Worm (Caenorhabditis elegans) whole organism, late embryonic: Measurements from ENCODE around the gene F59E12.9.

ENCODE experiments used
- ama-1 ChIP-seq: fragments of 150-350 bp; optimal IDR thresholded peaks from 2 replicates; lab custom pipeline; 2014
- ceh-6 ChIP-seq: fragments of 200-800 bp; sonication (Bioruptor generic); optimal IDR thresholded peaks from 2 replicates; lab custom pipeline; 2018; ENCODE audit warnings: mild to moderate bottlenecking, missing genetic modification characterization, missing compliant biosample characterization
- hlh-6 ChIP-seq: sonication (generic microtip); optimal IDR thresholded peaks from 2 replicates; lab custom pipeline; 2016; ENCODE audit warnings: missing genotype, missing genetic modification characterization, missing compliant biosample characterization
- pqm-1 ChIP-seq: sonication (generic microtip); optimal IDR thresholded peaks from 2 replicates; lab custom pipeline; 2016; ENCODE audit warnings: missing genetic modification characterization, missing compliant biosample characterization

DNA sequence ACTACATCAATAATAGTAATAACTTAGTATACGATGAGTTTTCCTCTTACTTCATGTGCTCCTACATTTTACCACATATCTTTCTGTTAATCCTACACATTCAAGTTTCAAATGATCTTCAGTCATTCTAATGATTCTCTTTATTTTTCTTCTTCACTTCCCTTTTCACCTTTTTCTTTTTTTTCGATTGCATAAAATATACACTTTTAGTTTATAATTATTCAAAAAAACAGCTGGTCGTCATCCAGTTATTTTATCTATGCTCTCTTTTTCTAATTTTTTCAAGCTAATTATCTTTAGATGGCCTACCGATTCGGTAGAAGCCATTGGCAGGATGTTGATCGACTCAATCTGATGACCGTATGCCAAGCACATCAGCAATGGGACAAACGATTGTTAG lies 7.4 kb upstream of the F59E12.9 start, which contains the start of gene F59E12.1:
- TF ChIP-seq ama-1 (lab: Kevin White, UChicago) (no peak), ceh-6 (no peak), hlh-6 (tag; lab: Kevin White, UChicago) (no peak), pqm-1 (no peak)
